Fruit fly (Drosophila melanogaster) S2 (cell line): ENCODE results near the gene yl.

Experiments
- CG8478 ChIP-seq: fragments of >200 bp; optimal IDR thresholded peaks from 2 replicates; lab custom pipeline; 2018
- CTCF ChIP-seq, 2 experiments: fragments of >200 bp; optimal IDR thresholded peaks; 2 replicates each; lab custom pipeline; 2018

dm6 chrX:14176623-14177022 lies 16.4 kb upstream of the yl start, which contains the start of gene CG11581:
- TF ChIP-seq CTCF (optimal IDR thresholded peaks at IDR 0.05; lab: Kevin White, UChicago) (no peak), CG8478 (lab: Kevin White, UChicago) (no peak)
